Fruit fly (Drosophila melanogaster) S2 (cell line): ENCODE results near the gene COX5B.

Experiments used
- CG8478 ChIP-seq: fragments of >200 bp; optimal IDR thresholded peaks from 2 replicates; lab custom pipeline; 2018
- CTCF ChIP-seq, 2 experiments: fragments of >200 bp; optimal IDR thresholded peaks; 2 replicates each; lab custom pipeline; 2018

DNA sequence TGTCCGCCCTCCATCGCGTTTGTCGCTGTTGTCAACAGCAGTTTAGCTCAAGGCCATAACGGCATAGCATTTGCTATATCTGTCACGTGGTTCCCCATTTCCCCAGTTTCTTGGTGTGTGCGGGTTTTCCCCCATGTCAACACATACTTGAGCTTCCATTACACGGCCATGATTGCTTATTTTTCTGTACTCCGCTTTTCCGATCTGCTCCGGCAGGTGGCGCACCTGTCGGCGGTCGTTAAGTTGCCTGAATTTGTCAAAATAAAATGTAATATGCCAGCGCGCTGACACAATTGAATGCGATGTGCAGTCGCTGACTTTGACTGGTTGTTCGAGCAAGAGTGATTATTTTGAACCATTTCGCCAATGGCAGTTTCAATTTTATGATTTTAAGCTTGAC lies 26.7 kb downstream of the COX5B start:
- TF ChIP-seq CTCF (optimal IDR thresholded peaks at IDR 0.05; lab: Kevin White, UChicago) (peak; percentile 61 to 68), CG8478 (lab: Kevin White, UChicago) (no peak)
